Worm (Caenorhabditis elegans) whole organism, L1 larva: Measurements from ENCODE around the gene tag-77.

Experiments
- elt-3 ChIP-seq, 6 experiments: fragments of 150-350 bp in 1 of 6; sonication (generic microtip); optimal IDR thresholded peaks; 2 replicates each; lab custom pipeline; 2017 to 2018; ENCODE audit warnings: missing biosample characterization in 6 of 6, missing genetic modification characterization in 6 of 6, inconsistent platforms in 1 of 6
- grh-1 ChIP-seq: fragments of 200-800 bp; sonication (Bioruptor generic); IDR thresholded peaks from 2 replicates; pipeline ENCODE4 v1.3.6; 2022; ENCODE audit warnings: missing genetic modification reagents, missing genetic modification characterization, missing compliant biosample characterization
- hlh-17 ChIP-seq: fragments of 200-800 bp; sonication (Bioruptor generic); optimal IDR thresholded peaks from 2 replicates; lab custom pipeline; 2018; ENCODE audit warnings: missing genetic modification characterization, mild to moderate bottlenecking, missing compliant biosample characterization, moderate library complexity, borderline replicate concordance
- jun-1 ChIP-seq: fragments of 150-350 bp; optimal IDR thresholded peaks from 2 replicates; lab custom pipeline; 2014; ENCODE audit warnings: missing biosample characterization, missing genetic modification reagents, missing genetic modification characterization
- nhr-12 ChIP-seq: sonication (generic microtip); optimal IDR thresholded peaks from 2 replicates; lab custom pipeline; 2017; ENCODE audit warnings: missing biosample characterization, missing genetic modification characterization
- nhr-19 ChIP-seq: fragments of 200-800 bp; sonication (Bioruptor generic); conservative IDR thresholded peaks from 2 replicates; pipeline ENCODE4 v1.3.6; 2022; ENCODE audit warnings: missing genetic modification characterization, missing compliant biosample characterization
- pqm-1 ChIP-seq: sonication (generic microtip); optimal IDR thresholded peaks from 3 replicates; lab custom pipeline; 2017; ENCODE audit warnings: missing biosample characterization, missing genetic modification characterization
- rnt-1 ChIP-seq: sonication (generic microtip); optimal IDR thresholded peaks from 2 replicates; lab custom pipeline; 2016; ENCODE audit warnings: mild to moderate bottlenecking, missing genetic modification characterization, moderate library complexity, missing compliant biosample characterization
- skn-1 ChIP-seq: fragments of 150-350 bp; optimal IDR thresholded peaks from 2 replicates; lab custom pipeline; 2014; ENCODE audit warnings: missing biosample characterization, missing genetic modification characterization
- sptf-1 ChIP-seq: fragments of 150-350 bp; optimal IDR thresholded peaks from 2 replicates; lab custom pipeline; 2014; ENCODE audit warnings: missing biosample characterization, missing genetic modification characterization
- unc-62 ChIP-seq: fragments of 150-350 bp; optimal IDR thresholded peaks from 2 replicates; lab custom pipeline; 2014; ENCODE audit warnings: missing biosample characterization, missing genetic modification reagents, missing genetic modification characterization
- xbp-1 ChIP-seq: sonication (generic microtip); optimal IDR thresholded peaks from 2 replicates; lab custom pipeline; 2016; ENCODE audit warnings: missing genetic modification characterization, missing compliant biosample characterization
- ztf-11 ChIP-seq, 2 experiments: sonication (generic microtip); optimal IDR thresholded peaks; 2 replicates each; lab custom pipeline; 2016 to 2017; ENCODE audit warnings: missing genetic modification characterization in 2 of 2, missing biosample characterization in 1 of 2, missing compliant biosample characterization in 1 of 2

DNA sequence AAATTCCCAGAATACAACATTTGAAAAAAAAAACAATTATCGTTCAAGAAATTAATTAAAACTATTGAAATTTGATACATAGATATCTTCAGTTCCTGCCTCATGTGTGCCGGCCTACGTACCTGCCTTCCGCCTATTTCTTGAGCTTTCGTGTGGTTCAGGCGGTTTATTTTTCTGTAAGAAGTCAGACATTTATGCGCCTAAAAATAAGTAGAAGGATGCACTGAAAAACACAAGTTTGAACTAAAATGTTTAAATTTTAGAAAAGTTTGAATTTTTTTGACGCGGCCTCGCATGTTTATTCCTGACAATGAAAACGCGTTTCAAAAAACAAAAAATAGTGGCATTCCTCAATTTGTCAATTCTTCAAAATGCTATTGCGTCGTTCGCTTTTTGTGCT lies 36.6 kb downstream of the tag-77 start, which contains the start of gene C28C12.11:
- TF ChIP-seq pqm-1 (tag; lab: Kevin White, UChicago) (no peak), rnt-1 (tag; lab: Kevin White, UChicago) (no peak), nhr-12 (tag; lab: Kevin White, UChicago) (no peak), jun-1 (no peak), unc-62 (GFP tag; lab: Kevin White, UChicago) (no peak), sptf-1 (no peak), xbp-1 (tag; lab: Kevin White, UChicago) (no peak), elt-3 (tag; optimal IDR thresholded peaks at IDR 0.05; lab: Kevin White, UChicago) (no peak), hlh-17 (GFP tag; lab: Kevin White, UChicago) (no peak), ztf-11 (tag; optimal IDR thresholded peaks at IDR 0.05; lab: Kevin White, UChicago) (no peak), grh-1 (GFP tag; lab: Robert Waterston, UW) (no peak), skn-1 (tag; lab: Kevin White, UChicago) (no peak), nhr-19 (no peak)
